Worm (Caenorhabditis elegans) whole organism, late embryonic: ENCODE measurements around the gene F09C6.10.

Experiments
- ceh-19 ChIP-seq: fragments of 200-800 bp; sonication (Bioruptor generic); optimal IDR thresholded peaks from 2 replicates; lab custom pipeline; 2018; ENCODE audit warnings: mild to moderate bottlenecking, missing genetic modification characterization, missing compliant biosample characterization
- ceh-48 ChIP-seq: sonication (generic microtip); optimal IDR thresholded peaks from 2 replicates; lab custom pipeline; 2016; ENCODE audit warnings: missing genetic modification characterization, inconsistent platforms, missing compliant biosample characterization
- ceh-6 ChIP-seq: fragments of 200-800 bp; sonication (Bioruptor generic); optimal IDR thresholded peaks from 2 replicates; lab custom pipeline; 2018; ENCODE audit warnings: mild to moderate bottlenecking, missing genetic modification characterization, missing compliant biosample characterization
- ets-4 ChIP-seq: sonication (generic microtip); optimal IDR thresholded peaks from 2 replicates; lab custom pipeline; 2016; ENCODE audit warnings: missing genetic modification characterization, missing compliant biosample characterization
- fkh-10 ChIP-seq: fragments of 150-350 bp; optimal IDR thresholded peaks from 2 replicates; lab custom pipeline; 2014; ENCODE audit warnings: missing biosample characterization, missing genetic modification reagents, missing genetic modification characterization
- hlh-6 ChIP-seq: sonication (generic microtip); optimal IDR thresholded peaks from 2 replicates; lab custom pipeline; 2016; ENCODE audit warnings: missing genotype, missing genetic modification characterization, missing compliant biosample characterization
- pha-4 ChIP-seq: fragments of 150-350 bp; optimal IDR thresholded peaks from 2 replicates; lab custom pipeline; 2018; ENCODE audit warnings: missing biosample characterization, missing genetic modification reagents, missing genetic modification characterization
- sox-4 ChIP-seq: sonication (generic microtip); optimal IDR thresholded peaks from 2 replicates; lab custom pipeline; 2017; ENCODE audit warnings: mild to moderate bottlenecking, missing genetic modification characterization, inconsistent platforms, missing compliant biosample characterization
- tbx-2 ChIP-seq: sonication (generic microtip); optimal IDR thresholded peaks from 2 replicates; lab custom pipeline; 2016; ENCODE audit warnings: missing genetic modification characterization, missing compliant biosample characterization

ce11 chrV:16869740-16870139, 46.2 kb downstream of the F09C6.10 start, which contains the start of gene clec-33:
- TF ChIP-seq fkh-10 (GFP tag; lab: Kevin White, UChicago) (no peak), hlh-6 (tag; lab: Kevin White, UChicago) (no peak), tbx-2 (tag; lab: Kevin White, UChicago) (no peak), sox-4 (tag; lab: Kevin White, UChicago) (no peak), pha-4 (tag; lab: Kevin White, UChicago) (no peak), ceh-6 (GFP tag; lab: Kevin White, UChicago) (no peak), ets-4 (tag; lab: Kevin White, UChicago) (no peak), ceh-48 (tag; lab: Kevin White, UChicago) (no peak), ceh-19 (GFP tag; lab: Kevin White, UChicago) (no peak)
